Fruit fly (Drosophila melanogaster) whole organism, wandering third instar larva: ENCODE data around the gene y.

Experiments
- Abd-B ChIP-seq: fragments of >200 bp; optimal IDR thresholded peaks from 2 replicates; lab custom pipeline; 2017; ENCODE audit warnings: missing biosample characterization, missing genetic modification characterization
- Dif ChIP-seq: fragments of 200-275, 200-300 bp; sonication (Bioruptor generic); optimal IDR thresholded peaks from 2 replicates; lab custom pipeline; 2018; ENCODE audit warnings: missing biosample characterization, missing genetic modification characterization; ENCODE audit not compliant: partially characterized antibody
- psq ChIP-seq: fragments of 200-800 bp; sonication (Bioruptor generic); optimal IDR thresholded peaks from 3 replicates; lab custom pipeline; 2017; ENCODE audit warnings: missing biosample characterization, mild to moderate bottlenecking, missing genetic modification characterization, moderate library complexity

DNA sequence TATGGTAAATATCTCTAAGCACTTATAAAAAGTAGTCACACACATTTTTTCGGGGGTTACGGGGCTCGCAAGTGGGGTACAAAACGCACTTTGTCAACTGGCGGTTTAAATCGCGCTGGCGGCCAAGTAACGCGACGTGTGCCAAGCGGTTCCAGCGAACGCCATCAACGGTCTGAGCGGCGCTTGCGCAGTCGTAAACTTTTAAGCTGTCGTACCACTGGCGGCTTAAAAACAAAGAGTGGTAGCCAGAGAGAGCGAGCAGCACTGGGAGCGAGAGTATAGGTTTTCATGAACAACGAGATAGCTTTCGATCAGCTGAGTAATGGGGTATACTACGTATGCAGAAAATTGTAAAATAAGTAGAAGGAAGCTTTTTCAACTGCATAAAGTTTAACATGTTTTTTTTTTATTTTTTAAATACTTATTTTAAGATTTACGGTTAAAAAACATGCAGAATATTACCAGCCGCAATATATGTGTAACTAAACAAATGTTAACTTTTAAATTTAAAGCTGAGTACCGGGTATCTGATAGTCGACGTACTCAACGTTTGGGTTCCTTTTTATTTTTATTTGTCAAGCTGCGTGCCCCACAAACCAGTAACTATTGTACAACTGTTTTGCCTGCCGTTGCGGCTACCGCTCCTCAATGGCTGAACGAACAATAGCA is 21.6 kb upstream of the y start:
- TF ChIP-seq Dif (GFP tag; lab: Kevin White, UChicago) = peak; percentile 20
- no peak for TF ChIP-seq psq (GFP tag; lab: Kevin White, UChicago)
- TF ChIP-seq Abd-B (GFP tag; lab: Kevin White, UChicago) = no peak
